Fruit fly (Drosophila melanogaster): Measurements from ENCODE around the gene Cisd2.
A peak's percentile ranks its signal among the peaks of the same experiment; 100 is the strongest.

Gene Cisd2

dm6 chr3R:29255166-29255962 is 32.1 kb upstream of the Cisd2 start, which contains the start of gene stg:
Gene stg, minus strand, starts transcription at chr3R:29255800.
- TF ChIP-seq CG8301 (tag; optimal IDR thresholded peaks at IDR 0.05) (no peak), Pif1A (GFP tag; optimal IDR thresholded peaks at IDR 0.05) (no peak), CG17806 (tag; optimal IDR thresholded peaks at IDR 0.05) (no peak), CG12605 (GFP tag; IDR thresholded peaks at IDR 0.05) (0 out of 2 replicates have a peak, but pooled peaks have one; percentile 7), CG13204 (GFP tag; optimal IDR thresholded peaks at IDR 0.05) (no peak), CG10348 (GFP tag; IDR thresholded peaks at IDR 0.05) (no peak), CG34367 (tag; optimal IDR thresholded peaks at IDR 0.05) (no peak), Snoo (tag; optimal IDR thresholded peaks at IDR 0.05) (no peak), CG8159 (tag; optimal IDR thresholded peaks at IDR 0.05) (no peak), CG32121 (GFP tag; IDR thresholded peaks at IDR 0.05) (peak; percentile 8; the same call in 1 of the 2 replicates), rn (GFP tag; IDR thresholded peaks at IDR 0.05) (no peak), gl (tag; optimal IDR thresholded peaks at IDR 0.05) (no peak), CG14655 (GFP tag; optimal IDR thresholded peaks at IDR 0.05) (no peak), D1 (tag; optimal IDR thresholded peaks at IDR 0.05) (no peak), fd96Ca (GFP tag; IDR thresholded peaks at IDR 0.05) (no peak), CG9948 (tag; optimal IDR thresholded peaks at IDR 0.05) (no peak), Ets98B (GFP tag; IDR thresholded peaks at IDR 0.05) (no peak), Pif1B (GFP tag; optimal IDR thresholded peaks at IDR 0.05) (no peak), CG15710 (tag; optimal IDR thresholded peaks at IDR 0.05) (no peak), CG4496 (GFP tag; IDR thresholded peaks at IDR 0.05) (peak; percentile 35; the same call in 2 of the 3 replicates), EcR (GFP tag; optimal IDR thresholded peaks at IDR 0.05) (no peak)

DNA sequence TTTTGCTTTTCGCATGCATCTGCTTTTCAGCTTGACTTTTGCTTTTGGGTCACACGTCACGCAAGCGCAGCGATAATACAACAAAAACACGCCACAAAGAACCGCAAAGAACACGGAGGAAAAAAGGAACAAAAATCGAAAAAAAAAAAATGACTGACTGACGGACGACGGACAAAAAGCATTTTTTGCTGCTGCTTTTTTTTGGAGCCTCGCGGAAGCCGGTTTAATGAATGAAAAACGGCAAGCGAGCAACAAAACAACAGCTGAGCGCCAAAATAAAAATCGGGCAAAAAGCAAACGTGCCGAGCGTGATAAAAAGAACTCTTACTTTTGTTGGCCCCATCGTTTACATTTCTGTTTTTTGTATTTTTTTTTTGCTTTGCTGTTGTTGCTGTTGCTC is 31.2 kb upstream of the Cisd2 start:
- TF ChIP-seq CG4496 (GFP tag; IDR thresholded peaks at IDR 0.05) (peak; percentile 73), gl (tag; optimal IDR thresholded peaks at IDR 0.05) (peak; percentile 98), CG15710 (tag; optimal IDR thresholded peaks at IDR 0.05) (peak; percentile 91), CG32121 (GFP tag; IDR thresholded peaks at IDR 0.05) (no peak), CG14655 (GFP tag; optimal IDR thresholded peaks at IDR 0.05) (peak; percentile 7), D1 (tag; optimal IDR thresholded peaks at IDR 0.05) (peak; percentile 66), Pif1B (GFP tag; optimal IDR thresholded peaks at IDR 0.05) (peak; percentile 72), Pif1A (GFP tag; optimal IDR thresholded peaks at IDR 0.05) (peak; percentile 76), EcR (GFP tag; optimal IDR thresholded peaks at IDR 0.05) (peak; percentile 58), CG17806 (tag; optimal IDR thresholded peaks at IDR 0.05) (peak; percentile 81), rn (GFP tag; IDR thresholded peaks at IDR 0.05) (0 out of 2 replicates have a peak, but pooled peaks have one; percentile 16), CG13204 (GFP tag; optimal IDR thresholded peaks at IDR 0.05) (peak; percentile 93), CG8301 (tag; optimal IDR thresholded peaks at IDR 0.05) (peak; percentile 19), fd96Ca (GFP tag; IDR thresholded peaks at IDR 0.05) (peak; percentile 49; the same call in 1 of the 3 replicates), CG8159 (tag; optimal IDR thresholded peaks at IDR 0.05) (peak; percentile 90), Ets98B (GFP tag; IDR thresholded peaks at IDR 0.05) (no peak), CG10348 (GFP tag; IDR thresholded peaks at IDR 0.05) (no peak), Snoo (tag; optimal IDR thresholded peaks at IDR 0.05) (peak; percentile 85), CG9948 (tag; optimal IDR thresholded peaks at IDR 0.05) (peak; percentile 73), CG12605 (GFP tag; IDR thresholded peaks at IDR 0.05) (peak; percentile 61), CG34367 (tag; optimal IDR thresholded peaks at IDR 0.05) (peak; percentile 85)

DNA sequence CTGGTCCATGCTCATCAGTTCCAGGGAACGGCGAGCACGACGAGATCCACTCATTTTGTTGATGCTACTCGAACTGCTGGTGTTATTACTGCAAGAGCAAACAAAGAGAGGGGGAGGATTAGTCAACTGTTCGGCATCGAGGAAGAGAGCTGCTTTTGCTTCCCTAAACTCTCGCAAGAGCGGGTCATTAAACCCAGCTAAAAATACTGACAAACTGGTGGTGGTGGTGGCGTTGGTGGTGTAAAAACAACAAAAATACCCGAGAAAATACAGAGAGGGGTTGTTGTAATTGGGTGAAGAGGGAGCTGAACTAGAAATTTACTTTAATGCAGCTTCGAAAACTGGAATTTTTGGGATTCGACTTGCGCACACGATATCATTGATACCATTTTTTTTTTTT is 30.6 kb upstream of the Cisd2 start:
- TF ChIP-seq fd96Ca (GFP tag; IDR thresholded peaks at IDR 0.05): no peak
- TF ChIP-seq Snoo (tag; optimal IDR thresholded peaks at IDR 0.05): no peak
- no peak for TF ChIP-seq CG8159 (tag; optimal IDR thresholded peaks at IDR 0.05)
- peak; percentile 47 for TF ChIP-seq EcR (GFP tag; optimal IDR thresholded peaks at IDR 0.05)
- no peak for TF ChIP-seq gl (tag; optimal IDR thresholded peaks at IDR 0.05)
- no peak for TF ChIP-seq D1 (tag; optimal IDR thresholded peaks at IDR 0.05)
- no peak for TF ChIP-seq CG34367 (tag; optimal IDR thresholded peaks at IDR 0.05)

dm6 chr3R:29251418-29251817 is 28.2 kb upstream of the Cisd2 start:
- peak; percentile 7 for TF ChIP-seq CG14655 (GFP tag; optimal IDR thresholded peaks at IDR 0.05)
- TF ChIP-seq CG8159 (tag; optimal IDR thresholded peaks at IDR 0.05): peak; percentile 4
- no peak for TF ChIP-seq CG10348 (GFP tag; IDR thresholded peaks at IDR 0.05)

DNA sequence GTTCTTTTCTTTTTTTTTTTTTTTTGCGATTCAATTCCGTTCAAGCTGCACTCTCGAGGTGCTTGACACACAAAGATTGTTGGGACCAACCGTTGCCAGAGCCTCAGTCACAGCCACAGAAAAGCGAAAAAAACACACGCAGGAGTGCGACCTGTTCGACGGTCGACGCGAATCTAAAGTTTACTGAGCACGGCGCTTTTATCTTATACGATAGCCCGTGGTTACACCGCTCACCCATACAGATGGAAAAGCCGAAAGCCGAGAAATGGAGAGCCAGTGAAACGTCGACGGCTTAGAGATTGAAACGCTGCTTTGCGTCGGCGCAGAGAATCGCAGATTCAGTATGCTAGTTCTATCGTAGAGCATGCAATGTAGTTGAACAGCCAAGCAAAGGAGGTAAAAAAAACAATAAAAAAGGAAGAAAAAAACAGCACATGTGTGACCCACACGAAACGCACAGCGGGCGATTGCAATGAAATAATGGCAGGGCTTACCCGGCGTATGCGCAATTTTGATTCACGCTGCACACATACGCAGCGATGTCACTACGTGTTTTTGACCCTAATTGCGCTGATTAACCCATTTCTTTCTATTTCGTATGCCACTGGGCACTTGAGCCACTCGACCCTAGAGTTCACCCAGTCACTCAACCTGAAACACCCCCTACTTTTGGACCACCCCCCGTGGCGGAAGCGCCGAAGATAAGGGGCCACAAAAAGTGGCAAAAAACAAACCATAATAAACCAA is 27.2 kb upstream of the Cisd2 start, which contains the start of gene SP1029:
TSS of gene SP1029 (minus strand) at position 180 of the 747 bp plus-strand sequence.
- TF ChIP-seq EcR (GFP tag; optimal IDR thresholded peaks at IDR 0.05) (peak; percentile 68), CG32121 (GFP tag; IDR thresholded peaks at IDR 0.05) (no peak), CG9948 (tag; optimal IDR thresholded peaks at IDR 0.05) (no peak), CG12605 (GFP tag; IDR thresholded peaks at IDR 0.05) (peak; percentile 64; the same call in 1 of the 2 replicates), CG10348 (GFP tag; IDR thresholded peaks at IDR 0.05) (no peak), CG17806 (tag; optimal IDR thresholded peaks at IDR 0.05) (no peak), CG13204 (GFP tag; optimal IDR thresholded peaks at IDR 0.05) (no peak), CG4496 (GFP tag; IDR thresholded peaks at IDR 0.05) (peak; percentile 63), Pif1B (GFP tag; optimal IDR thresholded peaks at IDR 0.05) (no peak), CG8159 (tag; optimal IDR thresholded peaks at IDR 0.05) (no peak), gl (tag; optimal IDR thresholded peaks at IDR 0.05) (no peak), Snoo (tag; optimal IDR thresholded peaks at IDR 0.05) (no peak), Pif1A (GFP tag; optimal IDR thresholded peaks at IDR 0.05) (no peak), CG14655 (GFP tag; optimal IDR thresholded peaks at IDR 0.05) (peak; percentile 32), Ets98B (GFP tag; IDR thresholded peaks at IDR 0.05) (peak; percentile 38; the same call in 1 of the 2 replicates), CG8301 (tag; optimal IDR thresholded peaks at IDR 0.05) (peak; percentile 4), CG15710 (tag; optimal IDR thresholded peaks at IDR 0.05) (no peak), D1 (tag; optimal IDR thresholded peaks at IDR 0.05) (no peak), fd96Ca (GFP tag; IDR thresholded peaks at IDR 0.05) (peak; percentile 38; the same call in 2 of the 3 replicates), rn (GFP tag; IDR thresholded peaks at IDR 0.05) (no peak), CG34367 (tag; optimal IDR thresholded peaks at IDR 0.05) (no peak)

Data from whole organism, pupa.